Fruit fly (Drosophila melanogaster) Kc167 (cell line): ENCODE measurements around the gene CAH7.

ENCODE experiments used
- Myc ChIP-seq: fragments of >200 bp; optimal IDR thresholded peaks from 2 replicates; lab custom pipeline; 2017; ENCODE audit warnings: missing external identifiers
- Sin3A ChIP-seq: fragments of >200 bp; optimal IDR thresholded peaks from 2 replicates; lab custom pipeline; 2018; ENCODE audit warnings: missing external identifiers
- ttk ChIP-seq: sonication (Bioruptor generic); optimal IDR thresholded peaks from 2 replicates; lab custom pipeline; 2017; ENCODE audit warnings: missing external identifiers

DNA sequence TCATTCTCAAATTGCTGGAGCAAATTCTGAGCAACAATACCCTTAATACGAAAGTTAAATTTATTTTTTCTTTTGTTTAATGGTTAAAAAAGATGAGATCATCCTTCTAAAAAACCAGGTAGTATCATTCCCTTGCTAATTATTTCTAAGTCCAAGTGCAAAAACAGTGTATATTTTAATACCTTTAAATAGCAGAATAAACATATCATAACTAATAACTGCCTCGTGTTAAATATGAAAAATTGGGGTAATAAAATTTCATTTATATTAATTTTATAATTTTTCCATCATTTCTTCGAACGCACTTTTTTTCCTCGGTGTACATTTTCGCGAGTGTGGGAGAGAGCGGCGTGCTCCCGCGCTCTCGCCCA, 237 bp upstream of the CAH7 start:
- TF ChIP-seq Sin3A (lab: Kevin White, UChicago) (no peak), ttk (no peak), Myc (no peak)
